Fruit fly (Drosophila melanogaster): ENCODE results near the gene JhI-21.

The JhI-21 gene

dm6 chr2L:12011682-12012655 lies 43.9 kb downstream of the JhI-21 start (continued):
- TF ChIP-seq CG30403 (GFP tag; optimal IDR thresholded peaks at IDR 0.05) (peak; percentile 72), Xbp1 (GFP tag; optimal IDR thresholded peaks at IDR 0.05) (peak; percentile 77), Tbp (GFP tag; optimal IDR thresholded peaks at IDR 0.05) (no peak), Sin3A (optimal IDR thresholded peaks at IDR 0.05) (peak; percentile 1), Doc3 (GFP tag; IDR thresholded peaks at IDR 0.05; ENCODE audit: partially characterized antibody) (no peak), HLH54F (GFP tag; optimal IDR thresholded peaks at IDR 0.05) (peak; percentile 81), CG17612 (GFP tag; IDR thresholded peaks at IDR 0.05) (no peak), chn (GFP tag; optimal IDR thresholded peaks at IDR 0.05) (peak; percentile 78), CG32532 (GFP tag; IDR thresholded peaks at IDR 0.05) (no peak), Lhr (GFP tag; optimal IDR thresholded peaks at IDR 0.05) (peak; percentile 98), repo (GFP tag; optimal IDR thresholded peaks at IDR 0.05) (peak; percentile 77), CG13287 (GFP tag; IDR thresholded peaks at IDR 0.05; ENCODE audit: partially characterized antibody) (no peak), dpn (GFP tag; optimal IDR thresholded peaks at IDR 0.05) (peak; percentile 76 to 81), sob (GFP tag; IDR thresholded peaks at IDR 0.05) (no peak), ash1 (GFP tag; optimal IDR thresholded peaks at IDR 0.05) (peak; percentile 83), CG13296 (GFP tag; optimal IDR thresholded peaks at IDR 0.05) (peak; percentile 44), CG10565 (GFP tag; optimal IDR thresholded peaks at IDR 0.05) (no peak), Spps (tag; optimal IDR thresholded peaks at IDR 0.05) (peak; percentile 8), sens (GFP tag) (peak; percentile 97), tup (GFP tag; optimal IDR thresholded peaks at IDR 0.05) (peak; percentile 24), CG13624 (GFP tag; optimal IDR thresholded peaks at IDR 0.05) (peak; percentile 88), CG11696 (GFP tag; IDR thresholded peaks at IDR 0.05) (no peak), CG6791 (GFP tag; IDR thresholded peaks at IDR 0.05; ENCODE audit: partially characterized antibody) (no peak), Sox102F (GFP tag; optimal IDR thresholded peaks at IDR 0.05) (peak; percentile 57), CG12659 (GFP tag; optimal IDR thresholded peaks at IDR 0.05) (peak; percentile 74), CG11247 (GFP tag; IDR thresholded peaks at IDR 0.05) (no peak), Max (GFP tag; optimal IDR thresholded peaks at IDR 0.05) (peak; percentile 34), CG1603 (tag; optimal IDR thresholded peaks at IDR 0.05) (peak; percentile 80), fru (optimal IDR thresholded peaks at IDR 0.05) (no peak), Gug (GFP tag; IDR thresholded peaks at IDR 0.05) (peak; percentile 91), CG11093 (GFP tag; IDR thresholded peaks at IDR 0.05) (peak; percentile 66; the same call in 2 of the 3 replicates), emc (GFP tag; optimal IDR thresholded peaks at IDR 0.05) (peak; percentile 30), CG10147 (GFP tag; optimal IDR thresholded peaks at IDR 0.05) (no peak), CG4617 (GFP tag; optimal IDR thresholded peaks at IDR 0.05; ENCODE audit: borderline replicate concordance) (no peak), CG11504 (tag; optimal IDR thresholded peaks at IDR 0.05) (peak; percentile 80), Vsx1 (GFP tag; optimal IDR thresholded peaks at IDR 0.05) (peak; percentile 51), CG17186 (GFP tag; optimal IDR thresholded peaks at IDR 0.05) (peak; percentile 63), ro (GFP tag; IDR thresholded peaks at IDR 0.05) (no peak), ranshi (GFP tag; IDR thresholded peaks at IDR 0.05) (no peak), Dbx (GFP tag; IDR thresholded peaks at IDR 0.05) (no peak), luna (GFP tag; optimal IDR thresholded peaks at IDR 0.05) (no peak), dati (GFP tag; IDR thresholded peaks at IDR 0.05) (no peak), nmo (GFP tag; optimal IDR thresholded peaks at IDR 0.05) (peak; percentile 86), aop (GFP tag; IDR thresholded peaks at IDR 0.05) (no peak), CG43689 (GFP tag; IDR thresholded peaks at IDR 0.05) (no peak), CG1529 (GFP tag; optimal IDR thresholded peaks at IDR 0.05) (peak; percentile 42), CG17385 (GFP tag; optimal IDR thresholded peaks at IDR 0.05) (peak; percentile 49), gro (GFP tag; optimal IDR thresholded peaks at IDR 0.05) (peak; percentile 67), CG9609 (GFP tag; optimal IDR thresholded peaks at IDR 0.05) (peak; percentile 69), NK7.1 (GFP tag; optimal IDR thresholded peaks at IDR 0.05) (peak; percentile 68)
